Worm (Caenorhabditis elegans) whole organism, young adult: ENCODE results near the gene dhhc-10.

ENCODE experiments used
- B0035.1 ChIP-seq: sonication (generic microtip); optimal IDR thresholded peaks from 2 replicates; lab custom pipeline; 2016; ENCODE audit warnings: missing genetic modification characterization, mild to moderate bottlenecking, missing compliant biosample characterization, missing genotype, missing genetic modification reagents
- C17E4.6 ChIP-seq: fragments of 200-800 bp; sonication (Bioruptor generic); IDR thresholded peaks from 2 replicates; pipeline ENCODE4 v1.3.6; 2022; ENCODE audit warnings: missing genetic modification reagents, missing genetic modification characterization, missing compliant biosample characterization
- F22D6.2 ChIP-seq: sonication (generic microtip); optimal IDR thresholded peaks from 2 replicates; lab custom pipeline; 2016; ENCODE audit warnings: mild to moderate bottlenecking, missing genetic modification characterization, missing compliant biosample characterization
- F33H1.4 ChIP-seq: fragments of 200-800 bp; sonication (Bioruptor generic); IDR thresholded peaks from 2 replicates; pipeline ENCODE4 v1.3.6; 2022; ENCODE audit warnings: missing genetic modification reagents, missing genetic modification characterization, missing compliant biosample characterization
- F39B2.1 ChIP-seq: fragments of 200-800 bp; sonication (Bioruptor generic); IDR thresholded peaks from 2 replicates; pipeline ENCODE4 v1.3.6; 2022; ENCODE audit warnings: missing genetic modification reagents, missing genetic modification characterization, missing compliant biosample characterization
- F52B5.7 ChIP-seq: sonication (generic microtip); optimal IDR thresholded peaks from 2 replicates; lab custom pipeline; 2016; ENCODE audit warnings: mild to moderate bottlenecking, missing genetic modification characterization, missing compliant biosample characterization
- F55B11.4 ChIP-seq: sonication (generic microtip); optimal IDR thresholded peaks from 2 replicates; lab custom pipeline; 2016; ENCODE audit warnings: missing compliant biosample characterization, missing genetic modification characterization, borderline replicate concordance; ENCODE audit not compliant: insufficient read depth
- T07F8.4 ChIP-seq: sonication (generic microtip); optimal IDR thresholded peaks from 2 replicates; lab custom pipeline; 2016; ENCODE audit warnings: mild to moderate bottlenecking, missing genetic modification characterization, moderate library complexity, missing compliant biosample characterization
- T26A5.8 ChIP-seq: sonication (generic microtip); optimal IDR thresholded peaks from 2 replicates; lab custom pipeline; 2016; ENCODE audit warnings: missing genetic modification characterization, missing compliant biosample characterization
- Y53F4B.3 ChIP-seq: fragments of 200-800 bp; sonication (Bioruptor generic); IDR thresholded peaks from 2 replicates; pipeline ENCODE4 v1.3.6; 2022; ENCODE audit warnings: missing genetic modification reagents, missing genetic modification characterization, missing compliant biosample characterization
- ZK185.1 ChIP-seq: sonication (generic microtip); optimal IDR thresholded peaks from 2 replicates; lab custom pipeline; 2016; ENCODE audit warnings: mild to moderate bottlenecking, missing genetic modification characterization, missing compliant biosample characterization; ENCODE audit not compliant: poor library complexity, severe bottlenecking
- attf-5 ChIP-seq: fragments of 200-800 bp; sonication (Bioruptor generic); optimal IDR thresholded peaks from 2 replicates; lab custom pipeline; 2018; ENCODE audit warnings: mild to moderate bottlenecking, missing genetic modification characterization, missing compliant biosample characterization
- attf-6 ChIP-seq: fragments of 200-800 bp; sonication (Bioruptor generic); IDR thresholded peaks from 2 replicates; pipeline ENCODE4 v1.3.6; 2022; ENCODE audit warnings: missing genetic modification reagents, missing genetic modification characterization, missing compliant biosample characterization
- ccch-3 ChIP-seq: fragments of 200-800 bp; sonication (Bioruptor generic); optimal IDR thresholded peaks from 2 replicates; lab custom pipeline; 2018; ENCODE audit warnings: mild to moderate bottlenecking, missing genetic modification characterization, missing compliant biosample characterization
- cebp-1 ChIP-seq, 2 experiments: fragments of 200-800 bp in 1 of 2; sonication (Bioruptor generic) in 1 of 2; sonication (generic microtip) in 1 of 2; IDR thresholded peaks in 1 of 2; optimal IDR thresholded peaks in 1 of 2; 2 replicates each; pipeline versions ENCODE4 v1.3.6 to Lab custom; 2017 to 2022; ENCODE audit warnings: missing compliant biosample characterization in 2 of 2, missing genetic modification characterization in 2 of 2, mild to moderate bottlenecking in 1 of 2, missing genetic modification reagents in 1 of 2, moderate library complexity in 1 of 2
- chd-7 ChIP-seq: sonication (generic microtip); optimal IDR thresholded peaks from 2 replicates; lab custom pipeline; 2016; ENCODE audit warnings: mild to moderate bottlenecking, missing genetic modification characterization, moderate library complexity, missing compliant biosample characterization
- dpff-1 ChIP-seq: sonication (generic microtip); optimal IDR thresholded peaks from 2 replicates; lab custom pipeline; 2017; ENCODE audit warnings: mild to moderate bottlenecking, missing genetic modification characterization, missing compliant biosample characterization
- ekl-4 ChIP-seq: fragments of 200-800 bp; sonication (Bioruptor generic); IDR thresholded peaks from 2 replicates; pipeline ENCODE4 v1.3.6; 2022; ENCODE audit warnings: missing genetic modification reagents, missing genetic modification characterization, missing compliant biosample characterization
- fkh-3 ChIP-seq: sonication (generic microtip); optimal IDR thresholded peaks from 2 replicates; lab custom pipeline; 2016; ENCODE audit warnings: mild to moderate bottlenecking, missing genetic modification characterization, missing compliant biosample characterization
- gei-17 ChIP-seq: fragments of 200-800 bp; sonication (Bioruptor generic); optimal IDR thresholded peaks from 2 replicates; lab custom pipeline; 2018; ENCODE audit warnings: mild to moderate bottlenecking, missing genetic modification characterization, missing compliant biosample characterization
- hlh-12 ChIP-seq: sonication (generic microtip); optimal IDR thresholded peaks from 2 replicates; lab custom pipeline; 2016; ENCODE audit warnings: missing genetic modification characterization, missing compliant biosample characterization
- hlh-26 ChIP-seq: fragments of 200-800 bp; sonication (Bioruptor generic); conservative IDR thresholded peaks from 2 replicates; pipeline ENCODE4 v1.3.6; 2022; ENCODE audit warnings: missing genetic modification reagents, missing genetic modification characterization, missing compliant biosample characterization
- lir-1 ChIP-seq: fragments of 200-800 bp; sonication (Bioruptor generic); conservative IDR thresholded peaks from 2 replicates; pipeline ENCODE4 v1.3.6; 2022; ENCODE audit warnings: missing genetic modification reagents, missing genetic modification characterization, missing compliant biosample characterization
- madf-6 ChIP-seq: fragments of 200-800 bp; sonication (Bioruptor generic); IDR thresholded peaks from 2 replicates; pipeline ENCODE4 v1.3.6; 2022; ENCODE audit warnings: missing genetic modification reagents, missing genetic modification characterization, missing compliant biosample characterization
- nfyb-1 ChIP-seq: fragments of 200-800 bp; sonication (Bioruptor generic); IDR thresholded peaks from 2 replicates; pipeline ENCODE4 v1.3.6; 2022; ENCODE audit warnings: missing genetic modification reagents, missing genetic modification characterization, missing compliant biosample characterization
- nhr-120 ChIP-seq: fragments of 200-800 bp; sonication (Bioruptor generic); IDR thresholded peaks from 2 replicates; pipeline ENCODE4 v1.3.6; 2022; ENCODE audit warnings: missing genetic modification characterization, missing compliant biosample characterization
- nhr-80 ChIP-seq: sonication (generic microtip); optimal IDR thresholded peaks from 2 replicates; lab custom pipeline; 2016; ENCODE audit warnings: missing genetic modification characterization, missing compliant biosample characterization
- nhr-90 ChIP-seq: sonication (generic microtip); optimal IDR thresholded peaks from 2 replicates; lab custom pipeline; 2016; ENCODE audit warnings: missing genotype, mild to moderate bottlenecking, missing genetic modification characterization, missing compliant biosample characterization
- pha-4 ChIP-seq: fragments of 150-350 bp; sonication (generic microtip); optimal IDR thresholded peaks from 2 replicates; lab custom pipeline; 2014; ENCODE audit warnings: missing biosample characterization, missing genetic modification reagents, missing genetic modification characterization
- snpc-1.3 ChIP-seq: sonication (generic microtip); optimal IDR thresholded peaks from 2 replicates; lab custom pipeline; 2017; ENCODE audit warnings: missing genetic modification characterization, mild to moderate bottlenecking, missing compliant biosample characterization, antibody characterized with exemption, moderate library complexity, missing genotype, missing genetic modification reagents; ENCODE audit not compliant: insufficient read depth
- tbp1 ChIP-seq: fragments of 200-800 bp; sonication (Bioruptor generic); optimal IDR thresholded peaks from 2 replicates; lab custom pipeline; 2018; ENCODE audit warnings: mild to moderate bottlenecking, missing genetic modification characterization, missing compliant biosample characterization
- tbx-9 ChIP-seq: sonication (generic microtip); optimal IDR thresholded peaks from 2 replicates; lab custom pipeline; 2016; ENCODE audit warnings: borderline replicate concordance, missing genetic modification characterization, inconsistent platforms, missing compliant biosample characterization
- unc-62 ChIP-seq: fragments of 150-350 bp; optimal IDR thresholded peaks from 2 replicates; lab custom pipeline; 2014; ENCODE audit warnings: missing biosample characterization, missing genetic modification reagents, missing genetic modification characterization
- zfh-2 ChIP-seq: fragments of 200-800 bp; sonication (Bioruptor generic); conservative IDR thresholded peaks from 2 replicates; pipeline ENCODE4 v1.3.6; 2022; ENCODE audit warnings: missing genetic modification reagents, missing genetic modification characterization, missing compliant biosample characterization
- ztf-22 ChIP-seq: fragments of 200-800 bp; sonication (Bioruptor generic); optimal IDR thresholded peaks from 2 replicates; lab custom pipeline; 2018; ENCODE audit warnings: mild to moderate bottlenecking, missing genetic modification characterization, moderate library complexity, missing compliant biosample characterization
- ztf-25 ChIP-seq: fragments of 200-800 bp; sonication (Bioruptor generic); IDR thresholded peaks from 2 replicates; pipeline ENCODE4 v1.3.6; 2022; ENCODE audit warnings: missing genetic modification reagents, missing genetic modification characterization, missing compliant biosample characterization
- ztf-26 ChIP-seq: sonication (generic microtip); optimal IDR thresholded peaks from 2 replicates; lab custom pipeline; 2017; ENCODE audit warnings: missing genetic modification characterization, missing compliant biosample characterization
- ztf-6 ChIP-seq: fragments of 200-800 bp; sonication (Bioruptor generic); IDR thresholded peaks from 2 replicates; pipeline ENCODE4 v1.3.6; 2022; ENCODE audit warnings: missing genetic modification reagents, missing genetic modification characterization, missing compliant biosample characterization

Gene dhhc-10

DNA sequence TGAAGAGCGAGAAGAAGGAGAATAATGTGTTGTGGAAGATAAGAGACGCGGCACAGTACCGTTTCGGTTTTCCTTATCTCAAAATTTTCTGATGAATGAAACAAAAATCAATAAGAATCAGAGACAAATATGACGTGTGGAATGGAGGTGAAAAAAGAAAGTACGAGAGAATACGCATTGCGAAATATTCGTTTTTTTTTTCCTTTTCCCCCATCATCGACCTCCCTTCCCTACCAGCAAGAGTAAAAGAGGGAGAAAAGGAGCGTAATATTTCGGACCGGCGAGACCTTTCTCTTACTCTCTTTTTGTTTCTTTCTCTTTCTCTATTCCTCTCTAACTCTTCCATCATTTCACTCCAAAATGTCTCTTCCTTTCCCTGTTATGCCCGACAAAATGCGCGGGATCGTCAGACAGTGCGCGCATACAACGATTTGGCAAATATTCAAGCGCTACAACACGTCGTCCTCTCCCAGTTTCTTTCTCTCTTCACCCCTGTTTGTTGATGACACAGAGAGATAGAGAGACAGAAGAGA, 44.6 kb upstream of the dhhc-10 start (continued):
- TF ChIP-seq hlh-26 (GFP tag; lab: Robert Waterston, UW) (no peak), Y53F4B.3 (no peak), gei-17 (GFP tag; lab: Kevin White, UChicago) (no peak), F52B5.7 (tag; lab: Kevin White, UChicago) (no peak), ekl-4 (GFP tag; lab: Robert Waterston, UW) (0 out of 2 replicates have a peak, but pooled peaks have one; percentile 38), B0035.1 (tag; lab: Kevin White, UChicago) (no peak), dpff-1 (tag; lab: Kevin White, UChicago) (no peak), nhr-120 (GFP tag; lab: Robert Waterston, UW) (no peak), F22D6.2 (tag; lab: Kevin White, UChicago) (no peak), C17E4.6 (GFP tag; lab: Robert Waterston, UW) (no peak), ZK185.1 (tag; lab: Kevin White, UChicago) (peak; percentile 35), ztf-25 (GFP tag; lab: Robert Waterston, UW) (no peak), snpc-1.3 (tag; lab: Kevin White, UChicago) (no peak), ztf-26 (tag; lab: Kevin White, UChicago) (peak; percentile 39), nhr-90 (tag; lab: Kevin White, UChicago) (no peak), madf-6 (GFP tag; lab: Robert Waterston, UW) (no peak), nhr-80 (tag; lab: Kevin White, UChicago) (peak; percentile 91), chd-7 (tag; lab: Kevin White, UChicago) (no peak), attf-5 (GFP tag; lab: Kevin White, UChicago) (peak; percentile 48), nfyb-1 (GFP tag; lab: Robert Waterston, UW) (peak; percentile 60; the same call in 1 of the 2 replicates), cebp-1 (GFP tag; IDR thresholded peaks at IDR 0.05; lab: Robert Waterston, UW) (peak; percentile 96), cebp-1 (tag; optimal IDR thresholded peaks at IDR 0.05; lab: Kevin White, UChicago) (peak; percentile 98), zfh-2 (GFP tag; lab: Robert Waterston, UW) (no peak), fkh-3 (no peak), lir-1 (no peak)

DNA sequence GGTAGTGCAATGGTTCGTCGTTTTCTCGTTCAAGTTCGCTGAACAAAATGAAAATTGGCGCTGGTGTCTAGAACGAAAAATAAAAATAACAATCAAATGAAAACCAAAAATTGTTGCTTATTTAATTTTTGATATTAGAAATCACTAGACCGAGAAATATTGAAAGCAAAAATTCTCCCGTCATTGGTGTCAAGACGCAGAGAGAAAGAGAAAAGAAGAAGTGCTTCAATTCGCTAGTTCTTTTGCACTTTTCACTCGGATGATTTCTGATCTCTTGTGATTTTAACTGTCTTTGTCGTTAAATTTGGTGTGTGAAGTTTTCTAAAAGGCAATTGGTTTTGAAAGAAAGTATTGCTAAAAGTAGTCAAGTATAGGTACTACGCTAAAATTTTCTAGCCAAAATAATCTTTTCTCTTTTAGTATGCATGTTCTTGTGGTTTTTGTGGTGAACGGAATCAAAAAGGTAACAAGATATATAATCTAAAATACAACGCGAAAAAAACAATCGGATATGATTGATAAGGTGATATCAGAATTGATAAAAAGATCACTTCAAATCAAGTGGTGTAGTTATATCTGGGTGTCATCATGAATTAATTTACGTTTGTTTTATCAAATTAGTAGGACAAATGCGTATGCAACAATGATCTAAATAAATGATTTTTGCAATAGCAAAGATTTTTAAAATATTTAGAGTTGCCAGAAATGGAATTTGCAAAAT, 43.9 kb upstream of the dhhc-10 start:
- no peak for TF ChIP-seq tbx-9 (tag; lab: Kevin White, UChicago)
- TF ChIP-seq ztf-6: no peak
- TF ChIP-seq ztf-22: no peak
- TF ChIP-seq F55B11.4 (tag; lab: Kevin White, UChicago): no peak
- TF ChIP-seq tbp1: no peak
- no peak for TF ChIP-seq T07F8.4 (tag; lab: Kevin White, UChicago)
- TF ChIP-seq F39B2.1 (GFP tag; lab: Robert Waterston, UW): no peak
- no peak for TF ChIP-seq ccch-3 (GFP tag; lab: Kevin White, UChicago)
- TF ChIP-seq hlh-12 (tag; lab: Kevin White, UChicago): no peak
- TF ChIP-seq pha-4 (tag; lab: Kevin White, UChicago): no peak
- TF ChIP-seq T26A5.8: no peak

- TF ChIP-seq attf-6 (GFP tag; lab: Robert Waterston, UW) (no peak), unc-62 (GFP tag; lab: Kevin White, UChicago) (no peak), F33H1.4 (GFP tag; lab: Robert Waterston, UW) (no peak), B0035.1 (tag; lab: Kevin White, UChicago) (no peak), ztf-22 (no peak), tbp1 (no peak)
Observed at ce11 chrX:4664649-4665048, 42.3 kb upstream of the dhhc-10 start.
